Worm (Caenorhabditis elegans) whole organism, L1 larva: Measurements from ENCODE around the gene tkr-1.

ENCODE experiments used
- Y116A8C.19 ChIP-seq: sonication (generic microtip); optimal IDR thresholded peaks from 2 replicates; lab custom pipeline; 2016; ENCODE audit warnings: missing compliant biosample characterization, missing genetic modification characterization, borderline replicate concordance
- ama-1 ChIP-seq: fragments of 150-350 bp; optimal IDR thresholded peaks from 2 replicates; lab custom pipeline; 2014
- efl-1 ChIP-seq, 4 experiments: fragments of 150-350 bp; optimal IDR thresholded peaks in 3 of 4; peaks in 1 of 4; 1 replicate in 1 of 4; 2 replicates in 3 of 4; lab custom pipeline; 2014; ENCODE audit warnings: missing biosample characterization in 2 of 4, missing genetic modification characterization in 2 of 4, missing genetic modification reagents in 2 of 4
- elt-3 ChIP-seq, 6 experiments: fragments of 150-350 bp in 1 of 6; sonication (generic microtip); optimal IDR thresholded peaks; 2 replicates each; lab custom pipeline; 2017 to 2018; ENCODE audit warnings: missing biosample characterization in 6 of 6, missing genetic modification characterization in 6 of 6, inconsistent platforms in 1 of 6
- fkh-10 ChIP-seq: sonication (generic microtip); optimal IDR thresholded peaks from 2 replicates; lab custom pipeline; 2017; ENCODE audit warnings: missing biosample characterization, missing genetic modification reagents, missing genetic modification characterization
- lin-13 ChIP-seq: fragments of 150-350 bp; optimal IDR thresholded peaks from 2 replicates; lab custom pipeline; 2014; ENCODE audit warnings: missing biosample characterization, missing genetic modification reagents, missing genetic modification characterization
- lin-35 ChIP-seq, 2 experiments: fragments of 150-350 bp; optimal IDR thresholded peaks; 2 replicates each; lab custom pipeline; 2014; ENCODE audit warnings: missing biosample characterization in 2 of 2, missing genetic modification characterization in 2 of 2, missing genetic modification reagents in 2 of 2
- mdl-1 ChIP-seq, 2 experiments: fragments of 150-350 bp; optimal IDR thresholded peaks; 2 replicates each; lab custom pipeline; 2014 to 2017; ENCODE audit warnings: missing biosample characterization in 2 of 2, missing genetic modification characterization in 2 of 2, inconsistent platforms in 1 of 2
- nhr-237 ChIP-seq: fragments of 150-350 bp; optimal IDR thresholded peaks from 2 replicates; lab custom pipeline; 2014; ENCODE audit warnings: missing biosample characterization, missing genetic modification characterization
- nhr-28 ChIP-seq: fragments of 150-350 bp; optimal IDR thresholded peaks from 2 replicates; lab custom pipeline; 2014; ENCODE audit warnings: missing biosample characterization, missing genetic modification characterization
- nhr-85 ChIP-seq: sonication (generic microtip); peaks from one replicate; lab custom pipeline; 2016; ENCODE audit warnings: missing genetic modification characterization, inconsistent platforms, missing compliant biosample characterization
- skn-1 ChIP-seq: fragments of 150-350 bp; optimal IDR thresholded peaks from 2 replicates; lab custom pipeline; 2014; ENCODE audit warnings: missing biosample characterization, missing genetic modification characterization
- sox-4 ChIP-seq: sonication (generic microtip); optimal IDR thresholded peaks from 2 replicates; lab custom pipeline; 2016; ENCODE audit warnings: missing genetic modification characterization, missing compliant biosample characterization
- tbx-2 ChIP-seq: sonication (generic microtip); optimal IDR thresholded peaks from 2 replicates; lab custom pipeline; 2016; ENCODE audit warnings: missing genetic modification characterization, missing compliant biosample characterization

DNA sequence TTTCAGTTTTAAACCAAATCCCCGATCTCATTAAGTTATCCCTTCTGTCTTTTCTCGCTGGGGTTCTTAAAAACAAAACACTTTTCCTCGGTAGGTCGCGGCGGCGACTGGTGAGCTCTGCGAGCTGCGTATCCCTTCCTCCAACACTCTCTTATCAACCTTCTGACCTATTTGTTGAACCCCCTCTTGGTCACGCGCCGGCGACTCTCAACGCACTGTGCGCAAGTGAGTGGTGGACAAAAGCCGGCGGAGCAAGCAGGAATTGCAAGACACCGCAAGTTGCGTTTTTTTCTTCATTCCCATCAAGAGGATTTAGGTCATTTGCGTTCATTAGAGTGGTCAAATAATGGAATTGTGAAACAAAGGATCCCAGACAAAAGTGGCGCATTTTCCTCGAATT, 29.8 kb upstream of the tkr-1 start:
- TF ChIP-seq Y116A8C.19 (tag; lab: Kevin White, UChicago) (no peak), nhr-237 (tag; lab: Kevin White, UChicago) (no peak), mdl-1 (tag; optimal IDR thresholded peaks at IDR 0.05; lab: Kevin White, UChicago) (peak in 1 of 2 experiments; percentile 27), efl-1 (optimal IDR thresholded peaks at IDR 0.05; lab: Kevin White, UChicago) (peak; percentile 22 to 24), efl-1 (GFP tag; optimal IDR thresholded peaks at IDR 0.05 in 1 of 2; lab: Kevin White, UChicago) (peak; percentile 16 to 23), lin-35 (GFP tag; optimal IDR thresholded peaks at IDR 0.05; lab: Kevin White, UChicago) (peak in 1 of 2 experiments; percentile 18), nhr-85 (no peak), tbx-2 (tag; lab: Kevin White, UChicago) (peak; percentile 31), nhr-28 (no peak), fkh-10 (no peak), sox-4 (tag; lab: Kevin White, UChicago) (no peak), ama-1 (no peak), skn-1 (tag; lab: Kevin White, UChicago) (no peak), elt-3 (tag; optimal IDR thresholded peaks at IDR 0.05; lab: Kevin White, UChicago) (no peak), lin-13 (GFP tag; lab: Kevin White, UChicago) (no peak)
